Worm (Caenorhabditis elegans) whole organism, L4 larva: ENCODE measurements around the gene frk-1.

Experiments used
- Y48G9A.11 ChIP-seq: fragments of 200-800 bp; sonication (Bioruptor generic); IDR thresholded peaks from 2 replicates; pipeline ENCODE4 v1.3.6; 2022; ENCODE audit warnings: missing genetic modification reagents, missing genetic modification characterization, missing compliant biosample characterization
- aly-2 ChIP-seq: sonication (generic microtip); optimal IDR thresholded peaks from 2 replicates; lab custom pipeline; 2018; ENCODE audit warnings: missing biosample characterization, missing genetic modification characterization
- ces-1 ChIP-seq: fragments of 150-350 bp; sonication (generic microtip); optimal IDR thresholded peaks from 4 replicates; lab custom pipeline; 2014; ENCODE audit warnings: missing biosample characterization, missing genetic modification reagents, missing genetic modification characterization
- dmd-6 ChIP-seq: fragments of 200-800 bp; sonication (Bioruptor generic); IDR thresholded peaks from 2 replicates; pipeline ENCODE4 v1.3.6; 2022; ENCODE audit warnings: missing genetic modification reagents, missing genetic modification characterization, missing compliant biosample characterization
- dpl-1 ChIP-seq: fragments of 150-350 bp; optimal IDR thresholded peaks from 2 replicates; lab custom pipeline; 2014; ENCODE audit warnings: missing biosample characterization, missing genetic modification reagents, missing genetic modification characterization
- duxl-1 ChIP-seq: sonication (generic microtip); optimal IDR thresholded peaks from 2 replicates; lab custom pipeline; 2016; ENCODE audit warnings: mild to moderate bottlenecking, missing genetic modification characterization, moderate library complexity, missing compliant biosample characterization; ENCODE audit not compliant: poor library complexity
- hmg-1.1 ChIP-seq: fragments of 200-800 bp; sonication (Bioruptor generic); IDR thresholded peaks from 2 replicates; pipeline ENCODE4 v1.3.6; 2022; ENCODE audit warnings: missing genetic modification reagents, missing genetic modification characterization, missing compliant biosample characterization
- lin-29 ChIP-seq: fragments of 200-800 bp; sonication (Bioruptor generic); IDR thresholded peaks from 2 replicates; pipeline ENCODE4 v1.3.6; 2022; ENCODE audit warnings: missing genetic modification reagents, missing genetic modification characterization, missing compliant biosample characterization
- lin-38 ChIP-seq: fragments of 200-800 bp; sonication (Bioruptor generic); IDR thresholded peaks from 2 replicates; pipeline ENCODE4 v1.3.6; 2022; ENCODE audit warnings: missing genetic modification reagents, missing genetic modification characterization, missing compliant biosample characterization
- nhr-77 ChIP-seq: fragments of 150-350 bp; optimal IDR thresholded peaks from 2 replicates; lab custom pipeline; 2014; ENCODE audit warnings: missing biosample characterization, missing genetic modification characterization
- pha-4 ChIP-seq, 2 experiments: fragments of 150-350 bp in 1 of 2; fragments of 200-800 bp in 1 of 2; sonication (Bioruptor generic) in 1 of 2; IDR thresholded peaks in 1 of 2; optimal IDR thresholded peaks in 1 of 2; 2 replicates each; pipeline versions ENCODE4 v1.3.6 to Lab custom; 2014 to 2022; ENCODE audit warnings: missing genetic modification characterization in 2 of 2, missing genetic modification reagents in 2 of 2, missing biosample characterization in 1 of 2, missing compliant biosample characterization in 1 of 2
- rbr-2 ChIP-seq: sonication (generic microtip); optimal IDR thresholded peaks from 2 replicates; lab custom pipeline; 2016; ENCODE audit warnings: missing genotype, missing genetic modification characterization, missing compliant biosample characterization
- unc-130 ChIP-seq: sonication (generic microtip); optimal IDR thresholded peaks from 2 replicates; lab custom pipeline; 2016; ENCODE audit warnings: missing genetic modification reagents, missing genetic modification characterization, missing compliant biosample characterization
- ztf-11 ChIP-seq: fragments of 150-350 bp; optimal IDR thresholded peaks from 2 replicates; lab custom pipeline; 2014; ENCODE audit warnings: missing biosample characterization, missing genetic modification characterization

ce11 chrIV:10033053-10033452 is 9.9 kb upstream of the frk-1 start, which contains the start of gene F44D12.6:
- TF ChIP-seq dmd-6 (GFP tag; lab: Robert Waterston, UW) (no peak), aly-2 (tag; lab: Kevin White, UChicago) (no peak), nhr-77 (tag; lab: Kevin White, UChicago) (no peak), ces-1 (GFP tag; lab: Kevin White, UChicago) (no peak), pha-4 (GFP tag; IDR thresholded peaks at IDR 0.05; lab: Robert Waterston, UW) (no peak), pha-4 (tag; optimal IDR thresholded peaks at IDR 0.05; lab: Kevin White, UChicago) (no peak), rbr-2 (no peak), duxl-1 (tag; lab: Kevin White, UChicago) (no peak), lin-38 (no peak), ztf-11 (tag; lab: Kevin White, UChicago) (no peak), Y48G9A.11 (GFP tag; lab: Robert Waterston, UW) (no peak), hmg-1.1 (no peak), lin-29 (GFP tag; lab: Robert Waterston, UW) (no peak), dpl-1 (GFP tag; lab: Kevin White, UChicago) (no peak), unc-130 (no peak)
